Worm (Caenorhabditis elegans) whole organism, young adult: Measurements from ENCODE around the gene myo-6.

Experiments
- aptf-2 ChIP-seq: fragments of 200-800 bp; sonication (Bioruptor generic); conservative IDR thresholded peaks from 2 replicates; pipeline ENCODE4 v1.3.6; 2022; ENCODE audit warnings: missing genetic modification reagents, missing genetic modification characterization, missing compliant biosample characterization
- athp-1 ChIP-seq: sonication (generic microtip); optimal IDR thresholded peaks from 2 replicates; lab custom pipeline; 2017; ENCODE audit warnings: mild to moderate bottlenecking, missing genetic modification characterization, missing compliant biosample characterization
- dpl-1 ChIP-seq: fragments of 150-350 bp; optimal IDR thresholded peaks from 2 replicates; lab custom pipeline; 2014; ENCODE audit warnings: missing biosample characterization, missing genetic modification reagents, missing genetic modification characterization
- madf-8 ChIP-seq: fragments of 200-800 bp; sonication (Bioruptor generic); conservative IDR thresholded peaks from 2 replicates; pipeline ENCODE4 v1.3.6; 2022; ENCODE audit warnings: missing genetic modification reagents, missing genetic modification characterization, missing compliant biosample characterization
- nhr-90 ChIP-seq: sonication (generic microtip); optimal IDR thresholded peaks from 2 replicates; lab custom pipeline; 2016; ENCODE audit warnings: missing genotype, mild to moderate bottlenecking, missing genetic modification characterization, missing compliant biosample characterization
- snpc-3.4 ChIP-seq: sonication (generic microtip); optimal IDR thresholded peaks from 2 replicates; lab custom pipeline; 2017; ENCODE audit warnings: missing genetic modification characterization, mild to moderate bottlenecking, missing compliant biosample characterization, antibody characterized with exemption, moderate library complexity, missing genotype, missing genetic modification reagents
- tbx-9 ChIP-seq: sonication (generic microtip); optimal IDR thresholded peaks from 2 replicates; lab custom pipeline; 2016; ENCODE audit warnings: borderline replicate concordance, missing genetic modification characterization, inconsistent platforms, missing compliant biosample characterization
- xnd-1 ChIP-seq: sonication (generic microtip); optimal IDR thresholded peaks from 2 replicates; lab custom pipeline; 2016; ENCODE audit warnings: missing genotype, missing genetic modification reagents, missing genetic modification characterization, missing compliant biosample characterization

DNA sequence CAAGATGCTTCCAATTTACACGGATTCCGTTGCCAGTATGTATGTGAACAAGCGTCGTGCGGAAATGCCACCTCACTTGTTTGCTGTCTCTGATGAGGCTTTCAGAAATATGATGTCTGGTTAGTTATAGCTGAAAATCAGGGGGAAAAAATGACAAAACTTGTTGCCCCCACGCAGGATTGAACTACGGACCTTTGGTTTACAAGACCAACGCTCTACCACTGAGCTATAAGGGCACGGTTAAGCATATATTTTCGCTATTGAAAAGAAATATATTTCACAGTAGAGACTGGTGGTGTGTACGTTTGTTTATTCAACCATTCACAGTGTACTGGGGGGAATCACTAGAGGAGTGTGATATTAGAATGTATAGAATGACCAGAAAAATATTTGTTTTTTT, 1.6 kb downstream of the myo-6 start:
- TF ChIP-seq athp-1 (peak; percentile 57), nhr-90 (tag; lab: Kevin White, UChicago) (peak; percentile 57), snpc-3.4 (tag; lab: Kevin White, UChicago) (peak; percentile 47), dpl-1 (GFP tag; lab: Kevin White, UChicago) (no peak), aptf-2 (GFP tag; lab: Robert Waterston, UW) (no peak), madf-8 (no peak), tbx-9 (tag; lab: Kevin White, UChicago) (no peak), xnd-1 (tag; lab: Kevin White, UChicago) (no peak)
